Worm (Caenorhabditis elegans) whole organism, L1 larva: ENCODE measurements around the gene srj-21.

Experiments
- C16A3.4 ChIP-seq: fragments of 150-350 bp; optimal IDR thresholded peaks from 2 replicates; lab custom pipeline; 2014; ENCODE audit warnings: missing biosample characterization, missing genetic modification characterization
- aha-1 ChIP-seq: fragments of 150-350 bp; optimal IDR thresholded peaks from 2 replicates; lab custom pipeline; 2014; ENCODE audit warnings: missing biosample characterization, missing genetic modification characterization
- blmp-1 ChIP-seq: fragments of 150-350 bp; optimal IDR thresholded peaks from 2 replicates; lab custom pipeline; 2014; ENCODE audit warnings: missing biosample characterization, missing genetic modification characterization
- ceh-63 ChIP-seq: fragments of 200-800 bp; sonication (Bioruptor generic); optimal IDR thresholded peaks from 2 replicates; lab custom pipeline; 2018; ENCODE audit warnings: mild to moderate bottlenecking, missing genetic modification characterization, missing compliant biosample characterization
- ceh-82 ChIP-seq, 3 experiments: fragments of 150-350 bp in 1 of 3; sonication (generic microtip) in 2 of 3; optimal IDR thresholded peaks; 2 replicates each; lab custom pipeline; 2014 to 2017; ENCODE audit warnings: missing biosample characterization in 3 of 3, missing genetic modification characterization in 3 of 3
- ceh-88 ChIP-seq: fragments of 200-800 bp; sonication (Bioruptor generic); IDR thresholded peaks from 2 replicates; pipeline ENCODE4 v1.3.6; 2022; ENCODE audit warnings: missing genetic modification characterization, missing compliant biosample characterization
- ceh-90 ChIP-seq: sonication (generic microtip); optimal IDR thresholded peaks from 2 replicates; lab custom pipeline; 2016; ENCODE audit warnings: missing genetic modification characterization, missing compliant biosample characterization
- dsc-1 ChIP-seq: sonication (generic microtip); optimal IDR thresholded peaks from 2 replicates; lab custom pipeline; 2016; ENCODE audit warnings: mild to moderate bottlenecking, missing genetic modification characterization, missing compliant biosample characterization
- efl-1 ChIP-seq, 4 experiments: fragments of 150-350 bp; optimal IDR thresholded peaks in 3 of 4; peaks in 1 of 4; 1 replicate in 1 of 4; 2 replicates in 3 of 4; lab custom pipeline; 2014; ENCODE audit warnings: missing biosample characterization in 2 of 4, missing genetic modification characterization in 2 of 4, missing genetic modification reagents in 2 of 4
- efl-3 ChIP-seq: fragments of 200-800 bp; sonication (Bioruptor generic); optimal IDR thresholded peaks from 2 replicates; lab custom pipeline; 2018; ENCODE audit warnings: mild to moderate bottlenecking, missing genetic modification characterization, missing compliant biosample characterization
- elt-3 ChIP-seq, 6 experiments: fragments of 150-350 bp in 1 of 6; sonication (generic microtip); optimal IDR thresholded peaks; 2 replicates each; lab custom pipeline; 2017 to 2018; ENCODE audit warnings: missing biosample characterization in 6 of 6, missing genetic modification characterization in 6 of 6, inconsistent platforms in 1 of 6
- ets-5 ChIP-seq: fragments of 200-800 bp; sonication (Bioruptor generic); IDR thresholded peaks from 2 replicates; pipeline ENCODE4 v1.3.6; 2022; ENCODE audit warnings: missing genetic modification characterization, missing compliant biosample characterization
- fkh-8 ChIP-seq: sonication (generic microtip); optimal IDR thresholded peaks from 2 replicates; lab custom pipeline; 2016; ENCODE audit warnings: mild to moderate bottlenecking, missing genetic modification characterization, missing compliant biosample characterization
- hlh-17 ChIP-seq: fragments of 200-800 bp; sonication (Bioruptor generic); optimal IDR thresholded peaks from 2 replicates; lab custom pipeline; 2018; ENCODE audit warnings: missing genetic modification characterization, mild to moderate bottlenecking, missing compliant biosample characterization, moderate library complexity, borderline replicate concordance
- hlh-4 ChIP-seq: sonication (generic microtip); optimal IDR thresholded peaks from 2 replicates; lab custom pipeline; 2016; ENCODE audit warnings: mild to moderate bottlenecking, missing genetic modification characterization, missing compliant biosample characterization
- hpl-2 ChIP-seq: fragments of 150-350 bp; optimal IDR thresholded peaks from 2 replicates; lab custom pipeline; 2014; ENCODE audit warnings: missing biosample characterization, missing genetic modification reagents, missing genetic modification characterization
- lin-14 ChIP-seq: fragments of 200-800 bp; sonication (Bioruptor generic); optimal IDR thresholded peaks from 2 replicates; lab custom pipeline; 2018; ENCODE audit warnings: mild to moderate bottlenecking, missing genetic modification characterization, moderate library complexity, missing compliant biosample characterization
- mef-2 ChIP-seq: fragments of 150-350 bp; optimal IDR thresholded peaks from 2 replicates; lab custom pipeline; 2014; ENCODE audit warnings: missing biosample characterization, missing genetic modification characterization
- mep-1 ChIP-seq: fragments of 150-350 bp; optimal IDR thresholded peaks from 2 replicates; lab custom pipeline; 2014; ENCODE audit warnings: missing biosample characterization, missing genetic modification characterization
- nhr-28 ChIP-seq: fragments of 150-350 bp; optimal IDR thresholded peaks from 2 replicates; lab custom pipeline; 2014; ENCODE audit warnings: missing biosample characterization, missing genetic modification characterization
- nhr-47 ChIP-seq: sonication (generic microtip); optimal IDR thresholded peaks from 2 replicates; lab custom pipeline; 2016; ENCODE audit warnings: mild to moderate bottlenecking, missing genetic modification characterization, moderate library complexity, missing compliant biosample characterization
- nhr-71 ChIP-seq: sonication (generic microtip); optimal IDR thresholded peaks from 2 replicates; lab custom pipeline; 2016; ENCODE audit warnings: mild to moderate bottlenecking, missing genetic modification characterization, moderate library complexity, missing compliant biosample characterization
- nhr-77 ChIP-seq: fragments of 150-350 bp; optimal IDR thresholded peaks from 2 replicates; lab custom pipeline; 2014; ENCODE audit warnings: missing biosample characterization, missing genetic modification characterization
- nhr-85 ChIP-seq: sonication (generic microtip); peaks from one replicate; lab custom pipeline; 2016; ENCODE audit warnings: missing genetic modification characterization, inconsistent platforms, missing compliant biosample characterization
- nhr-90 ChIP-seq: sonication (generic microtip); optimal IDR thresholded peaks from 2 replicates; lab custom pipeline; 2016; ENCODE audit warnings: mild to moderate bottlenecking, missing genetic modification characterization, missing compliant biosample characterization; ENCODE audit not compliant: poor library complexity
- pax-3 ChIP-seq: fragments of 200-800 bp; sonication (Bioruptor generic); optimal IDR thresholded peaks from 2 replicates; lab custom pipeline; 2018; ENCODE audit warnings: mild to moderate bottlenecking, missing genetic modification characterization, moderate library complexity, missing compliant biosample characterization
- rnt-1 ChIP-seq: sonication (generic microtip); optimal IDR thresholded peaks from 2 replicates; lab custom pipeline; 2016; ENCODE audit warnings: mild to moderate bottlenecking, missing genetic modification characterization, moderate library complexity, missing compliant biosample characterization
- skn-1 ChIP-seq: fragments of 150-350 bp; optimal IDR thresholded peaks from 2 replicates; lab custom pipeline; 2014; ENCODE audit warnings: missing biosample characterization, missing genetic modification characterization
- sox-4 ChIP-seq: sonication (generic microtip); optimal IDR thresholded peaks from 2 replicates; lab custom pipeline; 2016; ENCODE audit warnings: missing genetic modification characterization, missing compliant biosample characterization
- unc-130 ChIP-seq: fragments of 150-350 bp; optimal IDR thresholded peaks from 2 replicates; lab custom pipeline; 2017; ENCODE audit warnings: missing biosample characterization, missing genetic modification characterization, inconsistent platforms
- unc-30 ChIP-seq: sonication (generic microtip); optimal IDR thresholded peaks from 2 replicates; lab custom pipeline; 2017; ENCODE audit warnings: missing biosample characterization, missing genetic modification characterization
- unc-62 ChIP-seq: fragments of 150-350 bp; optimal IDR thresholded peaks from 2 replicates; lab custom pipeline; 2014; ENCODE audit warnings: missing biosample characterization, missing genetic modification reagents, missing genetic modification characterization
- unc-86 ChIP-seq: sonication (generic microtip); optimal IDR thresholded peaks from 2 replicates; lab custom pipeline; 2016; ENCODE audit warnings: missing genetic modification characterization, missing compliant biosample characterization
- unc-98 ChIP-seq: fragments of 200-800 bp; sonication (Bioruptor generic); IDR thresholded peaks from 2 replicates; pipeline ENCODE4 v1.3.6; 2022; ENCODE audit warnings: missing genetic modification characterization, missing compliant biosample characterization
- ztf-4 ChIP-seq: fragments of 150-350 bp; optimal IDR thresholded peaks from 2 replicates; lab custom pipeline; 2014; ENCODE audit warnings: missing biosample characterization, missing genetic modification characterization

Gene srj-21

ce11 chrV:10745034-10745433 lies at the start of gene srj-21:
Gene srj-21 (plus strand): TSS chrV:10745334.
- TF ChIP-seq dsc-1 (tag; lab: Kevin White, UChicago) (no peak), nhr-28 (tag; lab: Kevin White, UChicago) (no peak), hpl-2 (GFP tag; lab: Kevin White, UChicago) (no peak), nhr-77 (tag; lab: Kevin White, UChicago) (no peak), unc-98 (GFP tag; lab: Robert Waterston, UW) (no peak), elt-3 (tag; optimal IDR thresholded peaks at IDR 0.05; lab: Kevin White, UChicago) (no peak), efl-3 (GFP tag; lab: Kevin White, UChicago) (no peak), unc-30 (tag; lab: Kevin White, UChicago) (no peak), hlh-4 (no peak)

- TF ChIP-seq aha-1 (tag; lab: Kevin White, UChicago) (no peak), hpl-2 (GFP tag; lab: Kevin White, UChicago) (no peak), unc-62 (GFP tag; lab: Kevin White, UChicago) (no peak), ztf-4 (tag; lab: Kevin White, UChicago) (no peak), pax-3 (tag; lab: Kevin White, UChicago) (no peak), unc-98 (GFP tag; lab: Robert Waterston, UW) (no peak), nhr-90 (tag; lab: Kevin White, UChicago) (no peak), rnt-1 (tag; lab: Kevin White, UChicago) (no peak), mef-2 (tag; lab: Kevin White, UChicago) (no peak), ets-5 (no peak), ceh-90 (tag; lab: Kevin White, UChicago) (no peak), blmp-1 (tag; lab: Kevin White, UChicago) (no peak), sox-4 (tag; lab: Kevin White, UChicago) (no peak)
These were observed 46.0 kb upstream of the srj-21 start for ce11 chrV:10699122-10699521.

ce11 chrV:10702249-10702648 lies 42.9 kb upstream of the srj-21 start, which contains the start of gene pph-1:
Gene pph-1 (plus strand): TSS chrV:10702549.
- peak; percentile 28 for TF ChIP-seq lin-14 (GFP tag; lab: Kevin White, UChicago)
- peak; percentile 44 for TF ChIP-seq blmp-1 (tag; lab: Kevin White, UChicago)
- no peak for TF ChIP-seq ceh-63

ce11 chrV:10702910-10703309 lies 42.2 kb upstream of the srj-21 start:
- TF ChIP-seq blmp-1 (tag; lab: Kevin White, UChicago), result peak; percentile 91
- peak; percentile 18 for TF ChIP-seq lin-14 (GFP tag; lab: Kevin White, UChicago)
- TF ChIP-seq hlh-17, result no peak
- TF ChIP-seq ceh-88 (GFP tag; lab: Robert Waterston, UW), result no peak
- TF ChIP-seq nhr-47 (tag; lab: Kevin White, UChicago), result no peak
- peak; percentile 60 for TF ChIP-seq nhr-85 (tag; lab: Kevin White, UChicago)

DNA sequence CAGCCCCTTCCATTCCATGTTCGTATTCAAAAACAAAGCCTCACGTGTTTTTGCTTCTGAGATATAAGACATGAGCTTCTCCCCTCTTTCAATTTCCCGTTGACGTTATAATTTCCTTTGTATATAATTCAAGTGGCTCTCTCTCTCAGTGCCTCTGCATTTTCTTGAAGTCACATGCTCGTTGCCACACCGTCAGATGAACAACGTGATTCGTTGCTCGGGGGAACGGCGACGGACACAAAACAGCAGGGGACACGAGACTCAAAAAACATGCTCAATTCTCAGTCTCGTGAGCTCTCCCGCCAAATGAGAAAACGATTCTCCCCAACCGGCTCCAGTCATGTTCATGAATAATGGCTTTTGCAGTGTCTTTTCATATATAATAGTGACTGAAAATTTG lies 36.8 kb upstream of the srj-21 start:
- peak; percentile 11 for TF ChIP-seq unc-86 (tag; lab: Kevin White, UChicago)
- TF ChIP-seq efl-1 (optimal IDR thresholded peaks at IDR 0.05; lab: Kevin White, UChicago), result no peak
- TF ChIP-seq efl-1 (GFP tag; optimal IDR thresholded peaks at IDR 0.05 in 1 of 2; lab: Kevin White, UChicago), result no peak
- peak; percentile 26 for TF ChIP-seq lin-14 (GFP tag; lab: Kevin White, UChicago)
- TF ChIP-seq ceh-82 (tag; optimal IDR thresholded peaks at IDR 0.05; lab: Kevin White, UChicago), result no peak
- TF ChIP-seq pax-3 (tag; lab: Kevin White, UChicago), result peak; percentile 49
- peak; percentile 66 for TF ChIP-seq dsc-1 (tag; lab: Kevin White, UChicago)
- TF ChIP-seq nhr-71, result peak; percentile 46
- TF ChIP-seq nhr-47 (tag; lab: Kevin White, UChicago), result peak; percentile 22
- peak; percentile 72 for TF ChIP-seq fkh-8
- TF ChIP-seq, all 84 proteins: peak for 7

- TF ChIP-seq mep-1 (tag; lab: Kevin White, UChicago), result no peak
- peak; percentile 45 for TF ChIP-seq nhr-85 (tag; lab: Kevin White, UChicago)
- no peak for TF ChIP-seq C16A3.4 (tag; lab: Kevin White, UChicago)
- peak; percentile 99 for TF ChIP-seq skn-1
- TF ChIP-seq unc-86 (tag; lab: Kevin White, UChicago), result no peak
- peak; percentile 4 for TF ChIP-seq nhr-28 (tag; lab: Kevin White, UChicago)
- no peak for TF ChIP-seq efl-1 (optimal IDR thresholded peaks at IDR 0.05; lab: Kevin White, UChicago)
- TF ChIP-seq efl-1 (GFP tag; optimal IDR thresholded peaks at IDR 0.05 in 1 of 2; lab: Kevin White, UChicago), result peak in 1 of 2 experiments; percentile 4
- no peak for TF ChIP-seq unc-130
These were observed 35.7 kb upstream of the srj-21 start for ce11 chrV:10709385-10709784.
